Worm (Caenorhabditis elegans): Measurements from ENCODE around the gene Y57G11A.5.
"Not testable (repeated sequence)": the region's sequence is repeated elsewhere in the genome, so short reads cannot be mapped to it uniquely, and the experiment has no call there.

Gene Y57G11A.5

DNA sequence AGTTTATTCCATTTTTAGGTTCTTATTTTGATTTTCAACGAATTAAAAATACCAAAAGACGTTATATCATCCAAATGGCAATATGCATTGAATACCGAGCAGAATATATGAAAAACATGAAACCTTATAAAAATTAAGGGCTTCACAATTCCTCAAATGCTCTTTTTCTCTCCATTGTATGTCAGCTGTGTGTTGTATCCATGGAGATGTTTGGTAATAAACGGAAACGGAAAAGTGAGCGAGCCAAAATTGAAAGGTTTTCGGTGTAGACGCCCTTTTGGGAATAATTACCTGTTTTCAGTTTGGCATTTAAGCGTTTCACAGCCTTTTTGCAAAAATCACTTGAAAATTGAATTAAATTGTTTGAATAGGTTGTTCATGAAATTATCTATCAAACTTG is 45.3 kb upstream of the Y57G11A.5 start:
- TF ChIP-seq lin-29 (GFP tag; IDR thresholded peaks at IDR 0.05), result no peak
- TF ChIP-seq aha-1 (tag), result peak; percentile 54

ce11 chrIV:14554788-14555187 is 42.5 kb upstream of the Y57G11A.5 start, which contains the start of gene Y57G11B.6:
Y57G11B.6 (minus strand) TSS chrIV:14554888.
- TF ChIP-seq aha-1 (tag) (peak; percentile 24), ceh-82 (tag; optimal IDR thresholded peaks at IDR 0.05) (no peak)

- TF ChIP-seq nhr-10 (tag; optimal IDR thresholded peaks at IDR 0.05); D1046.2 (GFP tag; IDR thresholded peaks at IDR 0.05); ces-1 (GFP tag; optimal IDR thresholded peaks at IDR 0.05): not testable (repeated sequence)
These were observed 39.6 kb upstream of the Y57G11A.5 start, which contains the start of gene pals-30 for ce11 chrIV:14551870-14552269. pals-30 (minus strand) TSS chrIV:14551970.

DNA sequence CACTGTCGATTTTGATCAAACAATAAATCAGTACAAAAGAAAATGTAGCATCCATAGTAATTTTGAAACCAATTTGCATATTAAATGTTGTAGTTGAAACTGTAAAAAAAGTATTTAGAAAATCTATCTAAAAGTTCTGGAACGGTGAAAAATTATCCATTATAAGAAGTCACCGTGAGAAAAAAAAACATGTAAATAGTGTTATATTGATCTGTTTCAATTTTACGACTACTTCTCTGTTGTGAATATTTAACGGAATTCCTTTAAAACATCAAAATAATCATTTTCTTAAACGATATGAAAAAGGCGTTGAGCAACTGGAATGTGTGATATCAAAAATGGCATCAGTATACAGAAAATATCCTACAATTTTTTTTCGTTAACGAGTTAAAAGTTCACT is 37.0 kb upstream of the Y57G11A.5 start, which contains the start of gene T27E7.9:
Gene T27E7.9 (minus strand): TSS at position 101 of the 400 bp plus-strand sequence.
- TF ChIP-seq cey-2 (tag; optimal IDR thresholded peaks at IDR 0.05; ENCODE audit: borderline replicate concordance, insufficient read depth) (no peak), F10B5.3 (tag; optimal IDR thresholded peaks at IDR 0.05) (no peak), jun-1 (tag; optimal IDR thresholded peaks at IDR 0.05) (no peak), zip-11 (GFP tag; IDR thresholded peaks at IDR 0.05) (no peak), lim-7 (GFP tag; IDR thresholded peaks at IDR 0.05) (no peak), ceh-82 (tag; optimal IDR thresholded peaks at IDR 0.05) (no peak), ceh-62 (tag; optimal IDR thresholded peaks at IDR 0.05) (no peak), nhr-10 (tag; optimal IDR thresholded peaks at IDR 0.05) (no peak), Y105C5A.15 (GFP tag; IDR thresholded peaks at IDR 0.05) (no peak), ztf-7 (tag; optimal IDR thresholded peaks at IDR 0.05) (no peak)

DNA sequence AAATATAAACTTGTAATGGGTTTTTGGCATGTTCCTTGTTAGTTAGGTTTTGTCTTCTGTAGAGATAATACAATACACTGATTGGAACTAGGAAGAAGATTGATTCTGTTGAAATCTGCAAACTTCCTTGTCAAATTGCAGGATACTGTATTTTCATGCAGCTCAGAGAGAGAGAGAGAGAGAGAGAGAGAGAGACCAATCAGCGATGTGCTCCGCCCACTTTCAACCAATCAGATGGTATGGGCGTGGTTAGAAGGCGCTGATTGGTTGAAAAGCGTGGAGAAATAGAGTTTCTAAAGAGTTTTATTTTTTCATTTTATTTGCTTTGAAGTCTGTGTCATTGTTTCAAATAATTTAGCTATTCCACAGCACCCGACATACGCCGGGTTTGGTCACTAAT is 35.0 kb upstream of the Y57G11A.5 start:
- TF ChIP-seq hlh-11 (tag; optimal IDR thresholded peaks at IDR 0.05) (no peak), aha-1 (tag) (peak; percentile 55)

- TF ChIP-seq ceh-62 (tag; optimal IDR thresholded peaks at IDR 0.05) (no peak), hif-1 (tag; optimal IDR thresholded peaks at IDR 0.05) (no peak), F10B5.3 (tag; optimal IDR thresholded peaks at IDR 0.05) (no peak), jun-1 (tag; optimal IDR thresholded peaks at IDR 0.05) (no peak), ceh-82 (tag; optimal IDR thresholded peaks at IDR 0.05) (no peak), fkh-10 (GFP tag; optimal IDR thresholded peaks at IDR 0.05) (no peak), sdz-12 (GFP tag; optimal IDR thresholded peaks at IDR 0.05) (no peak), hlh-11 (tag; optimal IDR thresholded peaks at IDR 0.05) (no peak), tra-1 (GFP tag; IDR thresholded peaks at IDR 0.05) (no peak), zip-2 (tag; optimal IDR thresholded peaks at IDR 0.05) (no peak), mdl-1 (tag; optimal IDR thresholded peaks at IDR 0.05) (no peak), dve-1 (tag; optimal IDR thresholded peaks at IDR 0.05; ENCODE audit: insufficient read depth) (no peak), nhr-11 (tag; optimal IDR thresholded peaks at IDR 0.05) (no peak), lir-3 (tag; optimal IDR thresholded peaks at IDR 0.05) (no peak), nhr-10 (tag; optimal IDR thresholded peaks at IDR 0.05) (no peak), F37D6.2 (tag; optimal IDR thresholded peaks at IDR 0.05) (no peak), mes-2 (tag; optimal IDR thresholded peaks at IDR 0.05; ENCODE audit: poor library complexity, severe bottlenecking) (no peak), dpl-1 (GFP tag; optimal IDR thresholded peaks at IDR 0.05) (no peak), unc-39 (tag; optimal IDR thresholded peaks at IDR 0.05) (no peak)
These were observed 30.2 kb upstream of the Y57G11A.5 start, which contains the start of gene pals-29 for ce11 chrIV:14542517-14542916. pals-29 (minus strand) TSS chrIV:14542617.

ce11 chrIV:14536911-14537310 is 24.6 kb upstream of the Y57G11A.5 start, which contains the start of gene T27E7.5:
T27E7.5 (plus strand) TSS chrIV:14537163.
- TF ChIP-seq aha-1 (tag), result peak; percentile 91
- no peak for TF ChIP-seq madf-9 (GFP tag; conservative IDR thresholded peaks at IDR 0.05)
- TF ChIP-seq lin-15B (tag; optimal IDR thresholded peaks at IDR 0.05), result no peak
- TF ChIP-seq unc-62 (GFP tag; optimal IDR thresholded peaks at IDR 0.05 in 1 of 2), result peak in 1 of 2 experiments; percentile 30
- TF ChIP-seq unc-62 (tag; optimal IDR thresholded peaks at IDR 0.05), result no peak

Measured in whole organism, L4 larva.